Fruit fly (Drosophila melanogaster) whole organism, embryonic: ENCODE data around the gene CG10584.

Source experiments
- Bteb2 ChIP-seq: fragments of 200-800 bp; sonication (Bioruptor generic); optimal IDR thresholded peaks from 2 replicates; lab custom pipeline; 2016; ENCODE audit warnings: missing biosample characterization, missing genetic modification characterization
- CG11085 ChIP-seq: fragments of 200-800 bp; sonication (Bioruptor generic); IDR thresholded peaks from 2 replicates; pipeline ENCODE4 v1.3.6; 2022; ENCODE audit warnings: missing biosample characterization, missing genetic modification characterization
- CG11456 ChIP-seq: fragments of 200-800 bp; sonication (Bioruptor generic); IDR thresholded peaks from 3 replicates; pipeline ENCODE4 v1.3.6; 2022; ENCODE audit warnings: missing biosample characterization, missing genetic modification characterization
- CG11560 ChIP-seq: fragments of 200-800 bp; sonication (Bioruptor generic); IDR thresholded peaks from 3 replicates; pipeline ENCODE4 v1.3.6; 2022; ENCODE audit warnings: missing biosample characterization, missing genetic modification characterization
- CG12219 ChIP-seq: fragments of 200-800 bp; sonication (Bioruptor generic); optimal IDR thresholded peaks from 3 replicates; lab custom pipeline; 2018; ENCODE audit warnings: missing biosample characterization, mild to moderate bottlenecking, missing genetic modification characterization
- CG13775 ChIP-seq: fragments of 200-800 bp; sonication (Bioruptor generic); optimal IDR thresholded peaks from 3 replicates; lab custom pipeline; 2017; ENCODE audit warnings: missing biosample characterization, mild to moderate bottlenecking, missing genetic modification characterization
- CG14441 ChIP-seq: fragments of 200-800 bp; sonication (Bioruptor generic); IDR thresholded peaks from 2 replicates; pipeline ENCODE4 v1.3.6; 2022; ENCODE audit warnings: missing biosample characterization, missing genetic modification characterization
- CG14860 ChIP-seq: fragments of 200-800 bp; sonication (Bioruptor generic); IDR thresholded peaks from 3 replicates; pipeline ENCODE4 v1.3.6; 2022; ENCODE audit warnings: missing biosample characterization, missing genetic modification characterization; ENCODE audit not compliant: partially characterized antibody
- CG15011 ChIP-seq: fragments of 200-800 bp; sonication (Bioruptor generic); optimal IDR thresholded peaks from 3 replicates; lab custom pipeline; 2018; ENCODE audit warnings: missing biosample characterization, mild to moderate bottlenecking, missing genetic modification characterization
- CG17568 ChIP-seq: fragments of 200-800 bp; sonication (Bioruptor generic); optimal IDR thresholded peaks from 2 replicates; lab custom pipeline; 2018; ENCODE audit warnings: missing biosample characterization, mild to moderate bottlenecking, missing genetic modification characterization, moderate library complexity
- CG2875 ChIP-seq: fragments of 200-800 bp; sonication (Bioruptor generic); optimal IDR thresholded peaks from 2 replicates; lab custom pipeline; 2017; ENCODE audit warnings: missing biosample characterization, mild to moderate bottlenecking, missing genetic modification characterization, missing genetic modification reagents
- CG2889 ChIP-seq: fragments of 200-800 bp; sonication (Bioruptor generic); IDR thresholded peaks from 3 replicates; pipeline ENCODE4 v1.3.6; 2022; ENCODE audit warnings: missing biosample characterization, missing genetic modification characterization
- CG3163 ChIP-seq: fragments of 200-800 bp; sonication (Bioruptor generic); optimal IDR thresholded peaks from 3 replicates; lab custom pipeline; 2016; ENCODE audit warnings: missing biosample characterization, missing genetic modification characterization
- CG3407 ChIP-seq: fragments of 200-800 bp; sonication (Bioruptor generic); optimal IDR thresholded peaks from 2 replicates; lab custom pipeline; 2018; ENCODE audit warnings: missing biosample characterization, mild to moderate bottlenecking, missing genetic modification characterization
- CG4617 ChIP-seq: fragments of 200-800 bp; sonication (Bioruptor generic); optimal IDR thresholded peaks from 3 replicates; lab custom pipeline; 2016; ENCODE audit warnings: missing biosample characterization, missing genetic modification characterization, borderline replicate concordance
- CG5180 ChIP-seq: fragments of 200-800 bp; sonication (Bioruptor generic); optimal IDR thresholded peaks from 3 replicates; lab custom pipeline; 2017; ENCODE audit warnings: missing biosample characterization, missing genetic modification characterization, mild to moderate bottlenecking, moderate library complexity, missing genetic modification reagents
- CG6854 ChIP-seq: fragments of 200-800 bp; sonication (Bioruptor generic); optimal IDR thresholded peaks from 3 replicates; lab custom pipeline; 2017; ENCODE audit warnings: missing biosample characterization, mild to moderate bottlenecking, missing genetic modification characterization
- CG7839 ChIP-seq: fragments of 200-800 bp; sonication (Bioruptor generic); optimal IDR thresholded peaks from 3 replicates; lab custom pipeline; 2018; ENCODE audit warnings: missing biosample characterization, mild to moderate bottlenecking, missing genetic modification characterization, moderate library complexity
- CG8281 ChIP-seq: fragments of 200-800 bp; sonication (Bioruptor generic); optimal IDR thresholded peaks from 2 replicates; lab custom pipeline; 2018; ENCODE audit warnings: missing biosample characterization, mild to moderate bottlenecking, missing genetic modification characterization, moderate library complexity
- CG9727 ChIP-seq: fragments of 200-800 bp; sonication (Bioruptor generic); optimal IDR thresholded peaks from 3 replicates; lab custom pipeline; 2017; ENCODE audit warnings: missing biosample characterization, mild to moderate bottlenecking, missing genetic modification characterization
- CG9876 ChIP-seq: fragments of 200-800 bp; sonication (Bioruptor generic); optimal IDR thresholded peaks from 2 replicates; lab custom pipeline; 2016; ENCODE audit warnings: missing biosample characterization, missing genetic modification characterization
- Dip3 ChIP-seq: fragments of 200-800 bp; sonication (Bioruptor generic); optimal IDR thresholded peaks from 3 replicates; lab custom pipeline; 2016; ENCODE audit warnings: missing biosample characterization, missing genetic modification characterization
- Gug ChIP-seq: fragments of 200-800 bp; sonication (Bioruptor generic); IDR thresholded peaks from 4 replicates; pipeline ENCODE4 v1.3.6; 2022; ENCODE audit warnings: missing biosample characterization, missing genetic modification characterization
- H2.0 ChIP-seq: fragments of 200-800 bp; sonication (Bioruptor generic); IDR thresholded peaks from 2 replicates; pipeline ENCODE4 v1.3.6; 2022; ENCODE audit warnings: missing biosample characterization, missing genetic modification characterization
- Mrtf ChIP-seq: fragments of 200-800 bp; sonication (Bioruptor generic); IDR thresholded peaks from 3 replicates; pipeline ENCODE4 v1.3.6; 2022; ENCODE audit warnings: missing biosample characterization, missing genetic modification characterization
- Neu2 ChIP-seq: fragments of 200-800 bp; sonication (Bioruptor generic); optimal IDR thresholded peaks from 3 replicates; lab custom pipeline; 2016; ENCODE audit warnings: missing biosample characterization, missing genetic modification characterization, borderline replicate concordance
- Oaz ChIP-seq: fragments of 200-800 bp; sonication (Bioruptor generic); IDR thresholded peaks from 2 replicates; pipeline ENCODE4 v1.3.6; 2022; ENCODE audit warnings: missing biosample characterization, missing genetic modification characterization
- Poxn ChIP-seq: fragments of 200-800 bp; sonication (Bioruptor generic); IDR thresholded peaks from 2 replicates; pipeline ENCODE4 v1.3.6; 2022; ENCODE audit warnings: missing biosample characterization, missing genetic modification characterization
- Sin3A ChIP-seq: fragments of >200 bp; optimal IDR thresholded peaks from 2 replicates; lab custom pipeline; 2018
- Six4 ChIP-seq: fragments of 200-800 bp; sonication (Bioruptor generic); optimal IDR thresholded peaks from 2 replicates; lab custom pipeline; 2016; ENCODE audit warnings: missing biosample characterization, missing genetic modification characterization
- Sox100B ChIP-seq: fragments of 200-800 bp; sonication (Bioruptor generic); optimal IDR thresholded peaks from 3 replicates; lab custom pipeline; 2018; ENCODE audit warnings: missing biosample characterization, mild to moderate bottlenecking, missing genetic modification characterization
- Sry-δ ChIP-seq: fragments of 200-800 bp; sonication (Bioruptor generic); optimal IDR thresholded peaks from 2 replicates; lab custom pipeline; 2016; ENCODE audit warnings: missing biosample characterization, missing genetic modification characterization
- ac ChIP-seq: fragments of 200-800 bp; sonication (Bioruptor generic); optimal IDR thresholded peaks from 3 replicates; lab custom pipeline; 2017; ENCODE audit warnings: missing biosample characterization, mild to moderate bottlenecking, missing genetic modification characterization
- btn ChIP-seq: fragments of 200-800 bp; sonication (Bioruptor generic); optimal IDR thresholded peaks from 2 replicates; lab custom pipeline; 2016; ENCODE audit warnings: missing biosample characterization, missing genetic modification characterization
- dmrt11E ChIP-seq: fragments of 200-800 bp; sonication (Bioruptor generic); optimal IDR thresholded peaks from 3 replicates; lab custom pipeline; 2018; ENCODE audit warnings: missing biosample characterization, mild to moderate bottlenecking, missing genetic modification characterization, moderate library complexity
- en ChIP-seq: fragments of 200-800 bp; sonication (Bioruptor generic); optimal IDR thresholded peaks from 2 replicates; lab custom pipeline; 2016; ENCODE audit warnings: missing biosample characterization, missing genetic modification characterization
- fu2 ChIP-seq: fragments of 200-800 bp; sonication (Bioruptor generic); optimal IDR thresholded peaks from 2 replicates; lab custom pipeline; 2016; ENCODE audit warnings: missing biosample characterization, missing genetic modification characterization
- gcm ChIP-seq: fragments of 200-800 bp; sonication (Bioruptor generic); optimal IDR thresholded peaks from 2 replicates; lab custom pipeline; 2019; ENCODE audit warnings: missing biosample characterization, mild to moderate bottlenecking, missing genetic modification characterization, moderate library complexity
- gcm2 ChIP-seq: fragments of 200-800 bp; sonication (Bioruptor generic); optimal IDR thresholded peaks from 2 replicates; lab custom pipeline; 2016; ENCODE audit warnings: missing biosample characterization, missing genetic modification characterization
- gem ChIP-seq: fragments of 200-800 bp; sonication (Bioruptor generic); optimal IDR thresholded peaks from 2 replicates; lab custom pipeline; 2019; ENCODE audit warnings: missing biosample characterization, mild to moderate bottlenecking, missing genetic modification characterization, moderate library complexity
- h ChIP-seq: fragments of >200 bp; optimal IDR thresholded peaks from 2 replicates; lab custom pipeline; 2017
- kay ChIP-seq: fragments of 200-800 bp; sonication (Bioruptor generic); optimal IDR thresholded peaks from 2 replicates; lab custom pipeline; 2016; ENCODE audit warnings: missing biosample characterization, missing genetic modification characterization
- klu ChIP-seq: fragments of 200-800 bp; sonication (Bioruptor generic); IDR thresholded peaks from 2 replicates; pipeline ENCODE4 v1.3.6; 2022; ENCODE audit warnings: missing biosample characterization, missing genetic modification characterization
- lilli ChIP-seq: fragments of 200-800 bp; sonication (Bioruptor generic); optimal IDR thresholded peaks from 3 replicates; lab custom pipeline; 2016; ENCODE audit warnings: missing biosample characterization, missing genetic modification characterization
- lola ChIP-seq, 3 experiments: fragments of >200 bp in 2 of 3; fragments of 200-800 bp in 1 of 3; sonication (Bioruptor generic) in 1 of 3; optimal IDR thresholded peaks; 2 replicates each; lab custom pipeline; 2017 to 2019; ENCODE audit warnings: missing biosample characterization in 3 of 3, missing genetic modification characterization in 3 of 3, mild to moderate bottlenecking in 1 of 3, moderate library complexity in 1 of 3
- onecut ChIP-seq: fragments of 200-800 bp; sonication (Bioruptor generic); IDR thresholded peaks from 2 replicates; pipeline ENCODE4 v1.3.6; 2022; ENCODE audit warnings: missing biosample characterization, missing genetic modification characterization
- pros ChIP-seq: fragments of 200-800 bp; sonication (Bioruptor generic); optimal IDR thresholded peaks from 3 replicates; lab custom pipeline; 2019; ENCODE audit warnings: missing biosample characterization, mild to moderate bottlenecking, missing genetic modification characterization, moderate library complexity
- rib ChIP-seq: fragments of 200-800 bp; sonication (Bioruptor generic); IDR thresholded peaks from 2 replicates; pipeline ENCODE4 v1.3.6; 2022; ENCODE audit warnings: missing biosample characterization, missing genetic modification characterization
- sd ChIP-seq: fragments of 200-800 bp; sonication (Bioruptor generic); optimal IDR thresholded peaks from 3 replicates; lab custom pipeline; 2018; ENCODE audit warnings: missing biosample characterization, mild to moderate bottlenecking, missing genetic modification characterization, moderate library complexity
- stc ChIP-seq: fragments of 200-800 bp; sonication (Bioruptor generic); IDR thresholded peaks from 2 replicates; pipeline ENCODE4 v1.3.6; 2022; ENCODE audit warnings: missing biosample characterization, missing genetic modification characterization
- tio ChIP-seq: fragments of 200-800 bp; sonication (Bioruptor generic); optimal IDR thresholded peaks from 2 replicates; lab custom pipeline; 2017; ENCODE audit warnings: missing biosample characterization, missing genetic modification characterization, inconsistent platforms
- ttk ChIP-seq: fragments of 200-800 bp; sonication (Bioruptor generic); IDR thresholded peaks from 2 replicates; pipeline ENCODE4 v2.1.2; 2022; ENCODE audit warnings: missing biosample characterization, missing genetic modification characterization
- z ChIP-seq: fragments of 200-800 bp; sonication (Bioruptor generic); IDR thresholded peaks from 3 replicates; pipeline ENCODE4 v1.3.6; 2022; ENCODE audit warnings: missing biosample characterization, missing genetic modification characterization

Gene CG10584

DNA sequence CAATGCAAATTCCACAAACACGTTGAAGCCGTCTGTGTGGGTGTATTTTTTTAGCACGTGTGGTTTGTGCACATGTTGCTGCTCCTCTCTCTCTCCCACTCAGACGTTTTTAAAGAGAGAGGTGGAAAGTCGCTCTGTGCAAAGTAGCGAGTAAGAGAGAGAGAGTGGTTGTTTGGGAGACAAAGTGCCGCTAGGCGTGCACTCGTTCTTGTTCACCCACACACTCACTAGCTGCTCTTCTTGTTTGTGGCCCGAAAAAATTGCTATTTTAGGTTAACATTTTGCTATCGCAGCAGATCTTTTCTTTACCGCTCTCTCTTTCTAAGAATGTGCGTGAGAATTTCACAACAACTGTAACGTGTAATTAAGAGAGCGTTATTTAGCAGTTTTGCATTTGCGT, 22.3 kb downstream of the CG10584 start (continued):
- TF ChIP-seq sd (tag; lab: Kevin White, UChicago) (peak; percentile 87), CG8281 (tag; lab: Kevin White, UChicago) (no peak), z (GFP tag; lab: Robert Waterston, UW) (peak; percentile 67; the same call in 2 of the 3 replicates), CG3407 (GFP tag; lab: Kevin White, UChicago) (no peak), H2.0 (no peak), CG6854 (GFP tag; lab: Kevin White, UChicago) (no peak), gcm (GFP tag; lab: Kevin White, UChicago) (peak; percentile 7), Mrtf (GFP tag; lab: Robert Waterston, UW) (no peak), CG11085 (no peak), pros (GFP tag; lab: Kevin White, UChicago) (peak; percentile 85), CG15011 (no peak), Six4 (GFP tag; lab: Kevin White, UChicago) (no peak), CG12219 (no peak), gem (no peak), CG11560 (tag; lab: Robert Waterston, UW) (no peak), klu (GFP tag; lab: Robert Waterston, UW) (no peak), CG14860 (GFP tag; lab: Robert Waterston, UW) (no peak), CG14441 (no peak), CG11456 (no peak), lilli (GFP tag; lab: Kevin White, UChicago) (no peak), Sry-δ (no peak), ttk (GFP tag; lab: Robert Waterston, UW) (no peak), lola (GFP tag; optimal IDR thresholded peaks at IDR 0.05; lab: Kevin White, UChicago) (no peak), h (lab: Kevin White, UChicago) (no peak), fu2 (GFP tag; lab: Kevin White, UChicago) (no peak), onecut (GFP tag; lab: Robert Waterston, UW) (no peak), gcm2 (GFP tag; lab: Kevin White, UChicago) (no peak), tio (GFP tag; lab: Kevin White, UChicago) (no peak), Neu2 (GFP tag; lab: Kevin White, UChicago) (no peak), Poxn (GFP tag; lab: Robert Waterston, UW) (no peak), CG2875 (no peak), btn (GFP tag; lab: Kevin White, UChicago) (no peak), Dip3 (GFP tag; lab: Kevin White, UChicago) (no peak), rib (GFP tag; lab: Robert Waterston, UW) (no peak; the same call in 1 of the 2 replicates), Bteb2 (GFP tag; lab: Kevin White, UChicago) (no peak), CG3163 (GFP tag; lab: Kevin White, UChicago) (peak; percentile 91), Sox100B (GFP tag; lab: Kevin White, UChicago) (no peak), CG9727 (GFP tag; lab: Kevin White, UChicago) (no peak), CG5180 (GFP tag; lab: Kevin White, UChicago) (no peak), en (GFP tag; lab: Kevin White, UChicago) (no peak), CG7839 (tag; lab: Kevin White, UChicago) (no peak), dmrt11E (tag; lab: Kevin White, UChicago) (no peak), Oaz (no peak), CG13775 (no peak), CG4617 (GFP tag; lab: Kevin White, UChicago) (no peak), CG2889 (GFP tag; lab: Robert Waterston, UW) (no peak), kay (GFP tag; lab: Kevin White, UChicago) (no peak), stc (GFP tag; lab: Robert Waterston, UW) (no peak), Sin3A (lab: Kevin White, UChicago) (no peak), ac (GFP tag; lab: Kevin White, UChicago) (no peak), Gug (GFP tag; lab: Robert Waterston, UW) (no peak), CG9876 (no peak), CG17568 (GFP tag; lab: Kevin White, UChicago) (no peak)
